Fruit fly (Drosophila melanogaster): ENCODE data around the gene Rala.

dm6 chrX:3742002-3742722 is 22.7 kb upstream of the Rala start:
- TF ChIP-seq Dll (optimal IDR thresholded peaks at IDR 0.05) (no peak), CG8478 (optimal IDR thresholded peaks at IDR 0.05) (no peak), EcR (GFP tag; optimal IDR thresholded peaks at IDR 0.05) (no peak), psq (optimal IDR thresholded peaks at IDR 0.05) (no peak)

Measured in whole organism.